Worm (Caenorhabditis elegans) whole organism, L3 larva: ENCODE data around the gene ndx-9.

Experiments
- ceh-16 ChIP-seq: sonication (generic microtip); optimal IDR thresholded peaks from 2 replicates; lab custom pipeline; 2017; ENCODE audit warnings: missing biosample characterization, missing genetic modification characterization
- ceh-28 ChIP-seq: fragments of 150-350 bp; optimal IDR thresholded peaks from 2 replicates; lab custom pipeline; 2014; ENCODE audit warnings: missing biosample characterization, missing genetic modification reagents, missing genetic modification characterization
- daf-12 ChIP-seq: fragments of 150-350 bp; optimal IDR thresholded peaks from 2 replicates; lab custom pipeline; 2014; ENCODE audit warnings: missing biosample characterization, missing genetic modification reagents, missing genetic modification characterization
- egl-5 ChIP-seq: fragments of 150-350 bp; optimal IDR thresholded peaks from 2 replicates; lab custom pipeline; 2017; ENCODE audit warnings: missing biosample characterization, missing genetic modification reagents, missing genetic modification characterization, inconsistent platforms
- elt-1 ChIP-seq: fragments of 150-350 bp; optimal IDR thresholded peaks from 2 replicates; lab custom pipeline; 2014; ENCODE audit warnings: missing biosample characterization, missing genetic modification characterization
- elt-2 ChIP-seq: sonication (generic microtip); optimal IDR thresholded peaks from 2 replicates; lab custom pipeline; 2016; ENCODE audit warnings: missing genetic modification reagents, mild to moderate bottlenecking, missing genetic modification characterization, missing compliant biosample characterization
- eor-1 ChIP-seq, 2 experiments: fragments of 150-350 bp; optimal IDR thresholded peaks; 2 replicates each; lab custom pipeline; 2014 to 2018; ENCODE audit warnings: missing biosample characterization in 2 of 2, missing genetic modification characterization in 2 of 2
- fkh-10 ChIP-seq: sonication (generic microtip); optimal IDR thresholded peaks from 2 replicates; lab custom pipeline; 2017; ENCODE audit warnings: missing biosample characterization, missing genetic modification reagents, missing genetic modification characterization
- fkh-2 ChIP-seq: fragments of 150-350 bp; optimal IDR thresholded peaks from 2 replicates; lab custom pipeline; 2014; ENCODE audit warnings: missing biosample characterization, missing genetic modification reagents, missing genetic modification characterization
- fos-1 ChIP-seq: fragments of 150-350 bp; optimal IDR thresholded peaks from 2 replicates; lab custom pipeline; 2014; ENCODE audit warnings: missing biosample characterization, missing genetic modification characterization
- hmg-11 ChIP-seq: sonication (generic microtip); optimal IDR thresholded peaks from 2 replicates; lab custom pipeline; 2016; ENCODE audit warnings: missing genetic modification characterization, missing compliant biosample characterization
- jun-1 ChIP-seq: fragments of 150-350 bp; optimal IDR thresholded peaks from 2 replicates; lab custom pipeline; 2014; ENCODE audit warnings: missing biosample characterization, missing genetic modification reagents, missing genetic modification characterization
- lin-15B ChIP-seq: fragments of 150-350 bp; optimal IDR thresholded peaks from 2 replicates; lab custom pipeline; 2014; ENCODE audit warnings: missing biosample characterization, missing genetic modification characterization
- lin-39 ChIP-seq: fragments of 150-350 bp; optimal IDR thresholded peaks from 2 replicates; lab custom pipeline; 2018; ENCODE audit warnings: missing biosample characterization, missing genetic modification reagents, missing genetic modification characterization
- lsy-12 ChIP-seq: sonication (generic microtip); optimal IDR thresholded peaks from 2 replicates; lab custom pipeline; 2016; ENCODE audit warnings: mild to moderate bottlenecking, missing genetic modification characterization, missing compliant biosample characterization
- mdl-1 ChIP-seq: fragments of 150-350 bp; optimal IDR thresholded peaks from 2 replicates; lab custom pipeline; 2014; ENCODE audit warnings: missing biosample characterization, missing genetic modification characterization
- nfya-1 ChIP-seq: sonication (generic microtip); optimal IDR thresholded peaks from 2 replicates; lab custom pipeline; 2017; ENCODE audit warnings: missing genetic modification characterization, mild to moderate bottlenecking, missing compliant biosample characterization, antibody characterized with exemption, moderate library complexity; ENCODE audit not compliant: insufficient read depth
- nhr-11 ChIP-seq: fragments of 150-350 bp; optimal IDR thresholded peaks from 2 replicates; lab custom pipeline; 2014; ENCODE audit warnings: missing biosample characterization, missing genetic modification characterization
- nhr-23 ChIP-seq: fragments of 150-350 bp; optimal IDR thresholded peaks from 2 replicates; lab custom pipeline; 2014; ENCODE audit warnings: missing biosample characterization, missing genetic modification reagents, missing genetic modification characterization
- nhr-237 ChIP-seq: fragments of 150-350 bp; optimal IDR thresholded peaks from 2 replicates; lab custom pipeline; 2014; ENCODE audit warnings: missing biosample characterization, missing genetic modification characterization
- nhr-25 ChIP-seq: sonication (generic microtip); optimal IDR thresholded peaks from 2 replicates; lab custom pipeline; 2017; ENCODE audit warnings: missing biosample characterization, missing genetic modification characterization
- nhr-43 ChIP-seq: sonication (generic microtip); optimal IDR thresholded peaks from 2 replicates; lab custom pipeline; 2016; ENCODE audit warnings: mild to moderate bottlenecking, missing genetic modification characterization, missing compliant biosample characterization; ENCODE audit not compliant: poor library complexity, severe bottlenecking
- nhr-77 ChIP-seq: fragments of 150-350 bp; optimal IDR thresholded peaks from 2 replicates; lab custom pipeline; 2014; ENCODE audit warnings: missing biosample characterization, missing genetic modification characterization
- pha-4 ChIP-seq: fragments of 150-350 bp; optimal IDR thresholded peaks from 2 replicates; lab custom pipeline; 2014; ENCODE audit warnings: missing biosample characterization, missing genetic modification reagents, missing genetic modification characterization
- pqm-1 ChIP-seq: fragments of 150-350 bp; optimal IDR thresholded peaks from 2 replicates; lab custom pipeline; 2017; ENCODE audit warnings: missing biosample characterization, missing genetic modification characterization, inconsistent platforms
- snpc-4 ChIP-seq: fragments of 150-350 bp; optimal IDR thresholded peaks from 2 replicates; lab custom pipeline; 2014; ENCODE audit warnings: missing biosample characterization, missing genetic modification characterization
- tbx-2 ChIP-seq: sonication (generic microtip); optimal IDR thresholded peaks from 2 replicates; lab custom pipeline; 2016; ENCODE audit warnings: mild to moderate bottlenecking, missing genetic modification characterization, missing compliant biosample characterization
- unc-39 ChIP-seq: sonication (generic microtip); optimal IDR thresholded peaks from 4 replicates; lab custom pipeline; 2017; ENCODE audit warnings: missing biosample characterization, missing genetic modification characterization
- unc-62 ChIP-seq: fragments of 150-350 bp; sonication (generic microtip); optimal IDR thresholded peaks from 4 replicates; lab custom pipeline; 2014; ENCODE audit warnings: missing biosample characterization, missing genetic modification reagents, missing genetic modification characterization
- zag-1 ChIP-seq: fragments of 150-350 bp; optimal IDR thresholded peaks from 2 replicates; lab custom pipeline; 2014; ENCODE audit warnings: missing biosample characterization, missing genetic modification characterization
- ztf-11 ChIP-seq: fragments of 150-350 bp; optimal IDR thresholded peaks from 2 replicates; lab custom pipeline; 2014; ENCODE audit warnings: missing biosample characterization, missing genetic modification characterization
- ztf-4 ChIP-seq: fragments of 150-350 bp; optimal IDR thresholded peaks from 2 replicates; lab custom pipeline; 2014; ENCODE audit warnings: missing biosample characterization, missing genetic modification characterization

ndx-9 gene

ce11 chrIV:11036222-11036621, 24.4 kb upstream of the ndx-9 start, which contains the start of gene fkb-1:
fkb-1 (plus strand) TSS chrIV:11036582.
- peak; percentile 87 for TF ChIP-seq pha-4 (tag; lab: Kevin White, UChicago)
- TF ChIP-seq elt-2, result peak; percentile 35
- no peak for TF ChIP-seq fos-1 (tag; lab: Kevin White, UChicago)
- peak; percentile 31 for TF ChIP-seq lin-39
- TF ChIP-seq nhr-25, result peak; percentile 10
- TF ChIP-seq pqm-1, result peak; percentile 16
- TF ChIP-seq snpc-4 (tag; lab: Kevin White, UChicago), result peak; percentile 70
- peak; percentile 45 for TF ChIP-seq lsy-12 (tag; lab: Kevin White, UChicago)
- no peak for TF ChIP-seq elt-1 (tag; lab: Kevin White, UChicago)
- TF ChIP-seq jun-1 (tag; lab: Kevin White, UChicago), result peak; percentile 44
- no peak for TF ChIP-seq zag-1 (tag; lab: Kevin White, UChicago)
- TF ChIP-seq ceh-28 (tag; lab: Kevin White, UChicago), result peak; percentile 38
- TF ChIP-seq hmg-11 (tag; lab: Kevin White, UChicago), result peak; percentile 51
- no peak for TF ChIP-seq fkh-2 (tag; lab: Kevin White, UChicago)
- TF ChIP-seq nhr-23 (tag; lab: Kevin White, UChicago), result peak; percentile 58
- peak; percentile 65 for TF ChIP-seq nfya-1 (tag; lab: Kevin White, UChicago)
- TF ChIP-seq lin-15B, result peak; percentile 63
- TF ChIP-seq fkh-10, result no peak

- TF ChIP-seq nhr-237 (tag; lab: Kevin White, UChicago), result no peak
- TF ChIP-seq zag-1 (tag; lab: Kevin White, UChicago), result peak; percentile 36
- no peak for TF ChIP-seq fkh-2 (tag; lab: Kevin White, UChicago)
- TF ChIP-seq lin-39, result no peak
- no peak for TF ChIP-seq eor-1 (tag; optimal IDR thresholded peaks at IDR 0.05; lab: Kevin White, UChicago)
- TF ChIP-seq ceh-16, result no peak
- TF ChIP-seq nhr-23 (tag; lab: Kevin White, UChicago), result no peak
Observed at ce11 chrIV:11032288-11032687, 20.5 kb upstream of the ndx-9 start, which contains the start of gene hrg-6. hrg-6 (plus strand) TSS chrIV:11032588.

DNA sequence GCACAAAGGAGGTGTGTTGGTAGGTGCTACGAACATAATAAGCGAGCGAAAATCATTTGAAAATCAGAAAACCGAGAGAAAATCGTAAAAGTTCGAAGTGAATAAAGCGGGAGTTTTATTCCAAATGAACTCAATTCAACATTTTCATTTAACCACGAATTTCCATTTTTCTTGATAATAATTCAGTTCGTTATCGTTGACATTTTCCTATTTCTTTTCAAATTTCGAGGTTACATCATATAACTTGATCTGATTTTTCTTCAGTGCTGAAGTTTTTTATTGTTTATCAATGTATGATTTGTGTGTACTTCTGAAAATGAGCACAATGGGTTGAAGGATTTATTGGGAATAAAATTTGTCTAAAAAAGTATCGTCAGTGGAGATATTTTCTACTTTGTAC, 19.8 kb upstream of the ndx-9 start:
- TF ChIP-seq elt-2 (peak; percentile 86), nhr-25 (no peak)

DNA sequence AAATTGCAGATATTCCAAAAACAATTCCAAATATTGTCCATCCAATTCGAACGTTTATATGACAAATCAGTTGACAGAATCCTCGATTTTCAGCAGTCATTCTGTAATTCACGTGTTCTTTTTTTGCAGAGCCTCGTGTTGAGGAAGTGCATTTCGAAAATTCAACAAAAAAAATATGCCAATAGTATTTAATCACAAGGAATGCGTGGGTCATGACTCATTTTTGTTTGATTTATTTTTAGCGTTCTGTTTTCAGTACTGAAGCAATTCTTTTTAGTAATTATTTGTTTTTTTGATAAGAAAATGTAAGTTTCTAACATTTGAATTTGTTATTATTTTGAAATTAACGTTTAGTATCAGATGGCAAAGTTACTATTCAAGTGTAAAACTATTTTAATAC, 19.1 kb upstream of the ndx-9 start, which contains the start of gene hrg-4:
TSS of gene hrg-4 (minus strand) at position 101 of the 400 bp plus-strand sequence.
- TF ChIP-seq mdl-1 (tag; lab: Kevin White, UChicago) (no peak), fkh-10 (no peak), hmg-11 (tag; lab: Kevin White, UChicago) (no peak), fkh-2 (tag; lab: Kevin White, UChicago) (no peak), elt-2 (no peak), ceh-28 (tag; lab: Kevin White, UChicago) (no peak), nhr-43 (tag; lab: Kevin White, UChicago) (no peak), daf-12 (tag; lab: Kevin White, UChicago) (no peak), nhr-77 (tag; lab: Kevin White, UChicago) (no peak), snpc-4 (tag; lab: Kevin White, UChicago) (no peak), nhr-11 (tag; lab: Kevin White, UChicago) (no peak), ztf-4 (tag; lab: Kevin White, UChicago) (no peak), unc-39 (tag; lab: Kevin White, UChicago) (no peak), jun-1 (tag; lab: Kevin White, UChicago) (no peak), pha-4 (tag; lab: Kevin White, UChicago) (no peak), ztf-11 (no peak), nhr-25 (no peak), unc-62 (GFP tag; lab: Kevin White, UChicago) (no peak), egl-5 (tag; lab: Kevin White, UChicago) (no peak)

DNA sequence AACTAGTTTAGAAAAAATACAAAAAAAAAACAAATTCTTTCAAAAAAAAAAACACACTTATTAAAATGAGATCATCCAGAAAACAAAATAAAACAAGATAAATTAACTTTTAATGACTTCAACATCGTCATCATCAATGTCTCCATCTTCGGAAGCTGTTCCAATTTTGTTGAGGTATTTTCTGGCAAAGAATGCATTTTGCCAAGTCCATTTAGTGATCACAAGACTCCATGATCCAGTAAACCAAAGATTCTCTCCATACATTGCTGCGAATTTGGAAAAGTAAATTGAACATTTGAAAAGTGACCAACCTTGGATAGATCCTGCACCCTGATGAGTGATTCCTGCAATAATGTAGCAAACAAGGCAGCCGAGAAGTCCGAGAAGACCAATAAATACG, 18.3 kb upstream of the ndx-9 start:
- TF ChIP-seq ztf-4 (tag; lab: Kevin White, UChicago), result no peak
- TF ChIP-seq pqm-1, result no peak
- TF ChIP-seq tbx-2 (tag; lab: Kevin White, UChicago), result no peak
